Fruit fly (Drosophila melanogaster) whole organism, embryonic: ENCODE measurements around the gene CG5823.

Experiments used
- Awh ChIP-seq: fragments of 200-800 bp; sonication (Bioruptor generic); IDR thresholded peaks from 2 replicates; pipeline ENCODE4, ENCODE4 v1.3.6; 2022; ENCODE audit warnings: missing biosample characterization, missing genetic modification characterization
- C15 ChIP-seq: fragments of 200-800 bp; sonication (Bioruptor generic); IDR thresholded peaks from 3 replicates; pipeline ENCODE4 v1.3.6; 2022; ENCODE audit warnings: missing biosample characterization, missing genetic modification characterization
- CG10654 ChIP-seq: fragments of 200-800 bp; sonication (Bioruptor generic); optimal IDR thresholded peaks from 2 replicates; lab custom pipeline; 2016; ENCODE audit warnings: missing biosample characterization, missing genetic modification characterization
- CG11093 ChIP-seq: fragments of 200-800 bp; sonication (Bioruptor generic); IDR thresholded peaks from 3 replicates; pipeline ENCODE4 v1.3.6; 2022; ENCODE audit warnings: missing biosample characterization, missing genetic modification characterization
- CG12769 ChIP-seq: fragments of 200-800 bp; sonication (Bioruptor generic); optimal IDR thresholded peaks from 2 replicates; lab custom pipeline; 2019; ENCODE audit warnings: missing biosample characterization, mild to moderate bottlenecking, missing genetic modification characterization, moderate library complexity
- CG13894 ChIP-seq: fragments of 200-800 bp; sonication (Bioruptor generic); optimal IDR thresholded peaks from 3 replicates; lab custom pipeline; 2018; ENCODE audit warnings: missing biosample characterization, mild to moderate bottlenecking, missing genetic modification characterization, moderate library complexity
- CG14965 ChIP-seq: fragments of 200-800 bp; sonication (Bioruptor generic); optimal IDR thresholded peaks from 2 replicates; lab custom pipeline; 2016; ENCODE audit warnings: missing biosample characterization, missing genetic modification characterization, borderline replicate concordance
- CG15269 ChIP-seq: fragments of 200-800 bp; sonication (Bioruptor generic); optimal IDR thresholded peaks from 2 replicates; lab custom pipeline; 2018; ENCODE audit warnings: missing biosample characterization, mild to moderate bottlenecking, missing genetic modification characterization, moderate library complexity
- CG1602 ChIP-seq: fragments of 200-800 bp; sonication (Bioruptor generic); optimal IDR thresholded peaks from 3 replicates; lab custom pipeline; 2016; ENCODE audit warnings: missing biosample characterization, missing genetic modification characterization
- CG17829 ChIP-seq: fragments of 200-800 bp; optimal IDR thresholded peaks from 2 replicates; lab custom pipeline; 2019; ENCODE audit warnings: missing biosample characterization, mild to moderate bottlenecking, missing genetic modification characterization, moderate library complexity
- CG2120 ChIP-seq: fragments of 200-800 bp; sonication (Bioruptor generic); optimal IDR thresholded peaks from 3 replicates; lab custom pipeline; 2016; ENCODE audit warnings: missing biosample characterization, missing genetic modification characterization
- CG2199 ChIP-seq: fragments of 200-800 bp; sonication (Bioruptor generic); IDR thresholded peaks from 3 replicates; pipeline ENCODE4 v1.3.6; 2022; ENCODE audit warnings: missing biosample characterization, missing genetic modification characterization
- CG2889 ChIP-seq: fragments of 200-800 bp; sonication (Bioruptor generic); IDR thresholded peaks from 3 replicates; pipeline ENCODE4 v1.3.6; 2022; ENCODE audit warnings: missing biosample characterization, missing genetic modification characterization
- CG4328 ChIP-seq: fragments of 200-800 bp; sonication (Bioruptor generic); optimal IDR thresholded peaks from 3 replicates; lab custom pipeline; 2017; ENCODE audit warnings: missing biosample characterization, missing genetic modification reagents, missing genetic modification characterization
- CG6654 ChIP-seq: fragments of 200-800 bp; sonication (Bioruptor generic); optimal IDR thresholded peaks from 2 replicates; lab custom pipeline; 2017; ENCODE audit warnings: missing biosample characterization, mild to moderate bottlenecking, missing genetic modification characterization
- CG7271 ChIP-seq: fragments of 200-800 bp; sonication (Bioruptor generic); optimal IDR thresholded peaks from 2 replicates; lab custom pipeline; 2018; ENCODE audit warnings: missing biosample characterization, mild to moderate bottlenecking, missing genetic modification characterization, moderate library complexity
- CG7745 ChIP-seq: fragments of 200-800 bp; sonication (Bioruptor generic); optimal IDR thresholded peaks from 2 replicates; lab custom pipeline; 2018; ENCODE audit warnings: missing biosample characterization, mild to moderate bottlenecking, missing genetic modification characterization, moderate library complexity
- CTCF ChIP-seq: fragments of 200-800 bp; sonication (Bioruptor generic); optimal IDR thresholded peaks from 2 replicates; lab custom pipeline; 2017; ENCODE audit warnings: missing biosample characterization, mild to moderate bottlenecking, missing genetic modification characterization, moderate library complexity
- Chrac-16 ChIP-seq: fragments of 200-800 bp; sonication (Bioruptor generic); optimal IDR thresholded peaks from 3 replicates; lab custom pipeline; 2016; ENCODE audit warnings: missing biosample characterization, missing genetic modification characterization
- Hey ChIP-seq: fragments of 200-800 bp; sonication (Bioruptor generic); optimal IDR thresholded peaks from 3 replicates; lab custom pipeline; 2018; ENCODE audit warnings: missing biosample characterization, mild to moderate bottlenecking, missing genetic modification characterization
- HmgZ ChIP-seq: fragments of 200-800 bp; sonication (Bioruptor generic); optimal IDR thresholded peaks from 2 replicates; lab custom pipeline; 2018; ENCODE audit warnings: missing biosample characterization, mild to moderate bottlenecking, missing genetic modification characterization
- Nf-YB ChIP-seq: fragments of 200-800 bp; sonication (Bioruptor generic); optimal IDR thresholded peaks from 3 replicates; lab custom pipeline; 2019; ENCODE audit warnings: missing biosample characterization, mild to moderate bottlenecking, missing genetic modification characterization, moderate library complexity
- Ptx1 ChIP-seq: fragments of 200-800 bp; sonication (Bioruptor generic); IDR thresholded peaks from 2 replicates; pipeline ENCODE4 v1.3.6; 2022; ENCODE audit warnings: missing biosample characterization, missing genetic modification characterization
- Rfx ChIP-seq: fragments of 200-800 bp; sonication (Bioruptor generic); IDR thresholded peaks from 2 replicates; pipeline ENCODE4 v1.3.6; 2022; ENCODE audit warnings: missing biosample characterization, missing genetic modification characterization
- Rx ChIP-seq: fragments of 200-800 bp; sonication (Bioruptor generic); IDR thresholded peaks from 2 replicates; pipeline ENCODE4 v1.3.6; 2022; ENCODE audit warnings: missing biosample characterization, missing genetic modification characterization
- ase ChIP-seq: fragments of 200-800 bp; sonication (Bioruptor generic); IDR thresholded peaks from 3 replicates; pipeline ENCODE4 v1.3.6; 2022; ENCODE audit warnings: missing biosample characterization, missing genetic modification characterization
- br ChIP-seq: fragments of >200 bp; optimal IDR thresholded peaks from 2 replicates; lab custom pipeline; 2017
- cg ChIP-seq: fragments of 200-800 bp; sonication (Bioruptor generic); optimal IDR thresholded peaks from 3 replicates; lab custom pipeline; 2019; ENCODE audit warnings: missing biosample characterization, mild to moderate bottlenecking, missing genetic modification characterization, moderate library complexity
- chm ChIP-seq: fragments of 200-800 bp; sonication (Bioruptor generic); IDR thresholded peaks from 2 replicates; pipeline ENCODE4 v1.3.6; 2022; ENCODE audit warnings: missing biosample characterization, missing genetic modification characterization
- cwo ChIP-seq: fragments of 200-800 bp; sonication (Bioruptor generic); optimal IDR thresholded peaks from 3 replicates; lab custom pipeline; 2017; ENCODE audit warnings: missing biosample characterization, missing genetic modification characterization, mild to moderate bottlenecking, moderate library complexity, missing genetic modification reagents
- dm ChIP-seq: fragments of 200-800 bp; sonication (Bioruptor generic); optimal IDR thresholded peaks from 3 replicates; lab custom pipeline; 2016; ENCODE audit warnings: missing biosample characterization, missing genetic modification characterization
- esg ChIP-seq: fragments of 200-800 bp; sonication (Bioruptor generic); conservative IDR thresholded peaks from 2 replicates; pipeline ENCODE4 v1.3.6; 2022; ENCODE audit warnings: missing biosample characterization, missing genetic modification characterization
- fd102C ChIP-seq: fragments of 200-800 bp; sonication (Bioruptor generic); optimal IDR thresholded peaks from 2 replicates; lab custom pipeline; 2018; ENCODE audit warnings: missing biosample characterization, mild to moderate bottlenecking, missing genetic modification characterization, moderate library complexity
- fd96Cb ChIP-seq: fragments of 200-800 bp; sonication (Bioruptor generic); optimal IDR thresholded peaks from 2 replicates; lab custom pipeline; 2018; ENCODE audit warnings: missing biosample characterization, mild to moderate bottlenecking, missing genetic modification characterization, moderate library complexity
- gce ChIP-seq: fragments of 200-800 bp; sonication (Bioruptor generic); IDR thresholded peaks from 3 replicates; pipeline ENCODE4 v1.3.6; 2022; ENCODE audit warnings: missing biosample characterization, missing genetic modification characterization
- gcm ChIP-seq: fragments of 200-800 bp; sonication (Bioruptor generic); optimal IDR thresholded peaks from 2 replicates; lab custom pipeline; 2019; ENCODE audit warnings: missing biosample characterization, mild to moderate bottlenecking, missing genetic modification characterization, moderate library complexity
- gcm2 ChIP-seq: fragments of 200-800 bp; sonication (Bioruptor generic); optimal IDR thresholded peaks from 2 replicates; lab custom pipeline; 2016; ENCODE audit warnings: missing biosample characterization, missing genetic modification characterization
- ham ChIP-seq: fragments of 200-800 bp; sonication (Bioruptor generic); IDR thresholded peaks from 2 replicates; pipeline ENCODE4 v1.3.6; 2022; ENCODE audit warnings: missing biosample characterization, missing genetic modification characterization
- hb ChIP-seq: fragments of 200-800 bp; sonication (Bioruptor generic); IDR thresholded peaks from 3 replicates; pipeline ENCODE4 v1.3.6; 2022; ENCODE audit warnings: missing biosample characterization, missing genetic modification characterization; ENCODE audit not compliant: partially characterized antibody
- insv ChIP-seq, 2 experiments: fragments of 200-800 bp; sonication (Bioruptor generic); optimal IDR thresholded peaks; 3 replicates each; lab custom pipeline; 2016 to 2018; ENCODE audit warnings: missing biosample characterization in 2 of 2, missing genetic modification characterization in 2 of 2
- jumu ChIP-seq: fragments of 200-800 bp; sonication (Bioruptor generic); optimal IDR thresholded peaks from 3 replicates; lab custom pipeline; 2016; ENCODE audit warnings: missing biosample characterization, missing genetic modification characterization
- lov ChIP-seq, 2 experiments: fragments of 200-800 bp in 1 of 2; fragments of >200 bp in 1 of 2; sonication (Bioruptor generic) in 1 of 2; IDR thresholded peaks in 1 of 2; optimal IDR thresholded peaks in 1 of 2; 2 replicates in 1 of 2; 3 replicates in 1 of 2; pipeline versions ENCODE4 v1.3.6 to Lab custom; 2017 to 2022; ENCODE audit warnings: missing biosample characterization in 1 of 2, missing genetic modification characterization in 1 of 2
- nmo ChIP-seq: fragments of 200-800 bp; sonication (Bioruptor generic); optimal IDR thresholded peaks from 2 replicates; lab custom pipeline; 2018; ENCODE audit warnings: missing biosample characterization, mild to moderate bottlenecking, missing genetic modification characterization, moderate library complexity
- nom ChIP-seq: fragments of 200-800 bp; sonication (Bioruptor generic); optimal IDR thresholded peaks from 2 replicates; lab custom pipeline; 2017; ENCODE audit warnings: missing biosample characterization, missing genetic modification characterization, mild to moderate bottlenecking, moderate library complexity, missing genetic modification reagents
- run ChIP-seq: fragments of 200-800 bp; sonication (Bioruptor generic); optimal IDR thresholded peaks from 3 replicates; lab custom pipeline; 2018; ENCODE audit warnings: missing biosample characterization, mild to moderate bottlenecking, missing genetic modification characterization
- sr ChIP-seq: fragments of 200-800 bp; sonication (Bioruptor generic); IDR thresholded peaks from 3 replicates; pipeline ENCODE4 v1.3.6; 2022; ENCODE audit warnings: missing biosample characterization, missing genetic modification characterization
- tgo ChIP-seq: fragments of 200-800 bp; sonication (Bioruptor generic); IDR thresholded peaks from 3 replicates; pipeline ENCODE4 v1.3.6; 2022; ENCODE audit warnings: missing biosample characterization, missing genetic modification characterization
- tup ChIP-seq: fragments of 200-800 bp; sonication (Bioruptor generic); optimal IDR thresholded peaks from 2 replicates; lab custom pipeline; 2016; ENCODE audit warnings: missing biosample characterization, mild to moderate bottlenecking, missing genetic modification characterization, moderate library complexity
- tx ChIP-seq: fragments of 200-800 bp; sonication (Bioruptor generic); optimal IDR thresholded peaks from 2 replicates; lab custom pipeline; 2016; ENCODE audit warnings: missing biosample characterization, missing genetic modification characterization
- zfh1 ChIP-seq: fragments of 200-800 bp; sonication (Bioruptor generic); IDR thresholded peaks from 3 replicates; pipeline ENCODE4 v1.3.6; 2022; ENCODE audit warnings: missing biosample characterization, missing genetic modification characterization

Gene CG5823

DNA sequence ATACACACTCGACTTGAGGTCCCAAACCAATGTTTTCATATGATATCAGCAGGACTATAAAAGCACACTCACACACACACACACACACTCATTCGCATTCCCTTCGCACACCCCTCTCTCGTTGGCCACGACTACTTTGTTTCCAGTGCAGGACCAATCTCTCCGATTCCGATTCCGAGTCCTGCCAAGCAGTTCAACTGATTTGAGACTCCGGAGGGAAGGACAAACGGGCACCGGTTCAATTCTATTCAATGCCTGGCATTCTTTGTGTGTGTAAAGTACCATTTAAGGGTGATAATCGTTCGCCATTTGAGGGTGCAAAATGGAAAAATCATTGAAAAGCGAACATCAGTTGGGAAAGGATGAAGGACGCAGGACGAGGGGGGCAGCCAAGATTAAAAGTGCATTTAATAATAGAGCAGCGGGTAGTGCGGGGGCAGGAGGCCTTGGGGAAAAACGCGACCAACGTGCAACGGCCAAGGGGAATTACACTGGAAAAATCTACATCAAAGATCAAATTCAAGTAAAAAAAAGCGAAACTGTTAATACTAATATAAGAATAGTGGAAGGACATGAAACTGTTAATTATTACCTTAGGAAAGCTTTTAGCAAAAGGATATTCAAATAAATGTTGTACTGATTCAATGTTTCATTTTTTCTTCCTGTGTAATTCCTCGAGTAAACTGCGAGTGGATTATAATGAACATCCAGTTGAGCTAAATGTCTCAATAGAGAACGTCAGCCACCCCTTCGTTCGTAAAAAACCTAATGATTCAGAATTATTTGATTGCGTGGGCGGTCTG lies 49.5 kb upstream of the CG5823 start (continued):
- no peak for TF ChIP-seq insv (GFP tag; optimal IDR thresholded peaks at IDR 0.05; lab: Kevin White, UChicago)
- no peak for TF ChIP-seq CG6654 (GFP tag; lab: Kevin White, UChicago)
- no peak for TF ChIP-seq CG7745 (tag; lab: Kevin White, UChicago)
- no peak for TF ChIP-seq cwo (GFP tag; lab: Kevin White, UChicago)
- TF ChIP-seq C15 = no peak
- TF ChIP-seq hb (GFP tag; lab: Robert Waterston, UW) = no peak
- no peak for TF ChIP-seq run (tag; lab: Kevin White, UChicago)
- 0 out of 2 replicates have a peak, but pooled peaks have one; percentile 23 for TF ChIP-seq esg (GFP tag; lab: Robert Waterston, UW)
- peak; percentile 4 for TF ChIP-seq CG12769
- no peak for TF ChIP-seq dm (GFP tag; lab: Kevin White, UChicago)
- peak; percentile 42; the same call in 1 of the 3 replicates for TF ChIP-seq CG11093
- TF ChIP-seq gcm (GFP tag; lab: Kevin White, UChicago) = peak; percentile 15
- no peak for TF ChIP-seq CG14965 (GFP tag; lab: Kevin White, UChicago)
- peak; percentile 50 for TF ChIP-seq cg
- TF ChIP-seq CTCF = no peak
- TF ChIP-seq Nf-YB = peak; percentile 7
- no peak for TF ChIP-seq gce (GFP tag; lab: Robert Waterston, UW)
- no peak for TF ChIP-seq nom (GFP tag; lab: Kevin White, UChicago)
- TF ChIP-seq chm (GFP tag; lab: Robert Waterston, UW) = no peak; the same call in 1 of the 2 replicates
- TF ChIP-seq ase = no peak
- peak; percentile 35 for TF ChIP-seq Chrac-16
- TF ChIP-seq gcm2 = no peak
- peak; percentile 32 for TF ChIP-seq CG15269 (tag; lab: Kevin White, UChicago)
- no peak for TF ChIP-seq CG10654 (GFP tag; lab: Kevin White, UChicago)
- no peak for TF ChIP-seq CG13894
- peak; percentile 36; the same call in 1 of the 3 replicates for TF ChIP-seq tgo (GFP tag; lab: Robert Waterston, UW)
- TF ChIP-seq CG2199 (GFP tag; lab: Robert Waterston, UW) = no peak
- TF ChIP-seq fd96Cb (tag; lab: Kevin White, UChicago) = peak; percentile 68
- TF ChIP-seq CG1602 = peak; percentile 13
- no peak for TF ChIP-seq Rfx (GFP tag; lab: Robert Waterston, UW)
- TF ChIP-seq CG7271 (tag; lab: Kevin White, UChicago) = no peak
- no peak for TF ChIP-seq CG4328 (GFP tag; lab: Kevin White, UChicago)
- peak; percentile 68 for TF ChIP-seq CG17829 (tag; lab: Kevin White, UChicago)
- TF ChIP-seq Ptx1 = 0 out of 2 replicates have a peak, but pooled peaks have one; percentile 32
- no peak for TF ChIP-seq tup
- TF ChIP-seq Awh (GFP tag; lab: Robert Waterston, UW) = no peak
- no peak for TF ChIP-seq sr (GFP tag; lab: Robert Waterston, UW)
- TF ChIP-seq tx (GFP tag; lab: Kevin White, UChicago) = no peak
- no peak for TF ChIP-seq br
- no peak for TF ChIP-seq Rx (GFP tag; lab: Robert Waterston, UW)
- TF ChIP-seq fd102C (GFP tag; lab: Kevin White, UChicago) = no peak
- TF ChIP-seq ham (GFP tag; lab: Robert Waterston, UW) = no peak
- peak; percentile 66; the same call in 1 of the 3 replicates for TF ChIP-seq zfh1 (GFP tag; lab: Robert Waterston, UW)
- no peak for TF ChIP-seq Hey
- TF ChIP-seq lov (optimal IDR thresholded peaks at IDR 0.05; lab: Kevin White, UChicago) = no peak
- TF ChIP-seq lov (GFP tag; IDR thresholded peaks at IDR 0.05; lab: Robert Waterston, UW) = 0 out of 3 replicates have a peak, but pooled peaks have one; percentile 6
- no peak for TF ChIP-seq CG2889
- TF ChIP-seq HmgZ = no peak
- TF ChIP-seq jumu (GFP tag; lab: Kevin White, UChicago) = no peak
- no peak for TF ChIP-seq CG2120 (GFP tag; lab: Kevin White, UChicago)
- TF ChIP-seq nmo (GFP tag; lab: Kevin White, UChicago) = peak; percentile 66
